Worm (Caenorhabditis elegans) whole organism, L1 larva: ENCODE measurements around the gene pes-4.

Experiments
- C04F5.9 ChIP-seq: sonication (generic microtip); optimal IDR thresholded peaks from 2 replicates; lab custom pipeline; 2016; ENCODE audit warnings: missing genetic modification characterization, missing compliant biosample characterization
- C16A3.4 ChIP-seq: fragments of 150-350 bp; optimal IDR thresholded peaks from 2 replicates; lab custom pipeline; 2014; ENCODE audit warnings: missing biosample characterization, missing genetic modification characterization
- F16B12.6 ChIP-seq: fragments of 150-350 bp; optimal IDR thresholded peaks from 2 replicates; lab custom pipeline; 2014; ENCODE audit warnings: missing biosample characterization, missing genetic modification characterization
- ama-1 ChIP-seq: fragments of 150-350 bp; optimal IDR thresholded peaks from 2 replicates; lab custom pipeline; 2014
- blmp-1 ChIP-seq: fragments of 150-350 bp; optimal IDR thresholded peaks from 2 replicates; lab custom pipeline; 2014; ENCODE audit warnings: missing biosample characterization, missing genetic modification characterization
- ceh-8 ChIP-seq: fragments of 200-800 bp; sonication (Bioruptor generic); optimal IDR thresholded peaks from 2 replicates; lab custom pipeline; 2018; ENCODE audit warnings: mild to moderate bottlenecking, missing genetic modification characterization, moderate library complexity, missing compliant biosample characterization
- ceh-82 ChIP-seq, 3 experiments: fragments of 150-350 bp in 1 of 3; sonication (generic microtip) in 2 of 3; optimal IDR thresholded peaks; 2 replicates each; lab custom pipeline; 2014 to 2017; ENCODE audit warnings: missing biosample characterization in 3 of 3, missing genetic modification characterization in 3 of 3
- ceh-90 ChIP-seq: sonication (generic microtip); optimal IDR thresholded peaks from 2 replicates; lab custom pipeline; 2016; ENCODE audit warnings: missing genetic modification characterization, missing compliant biosample characterization
- ces-1 ChIP-seq: fragments of 150-350 bp; optimal IDR thresholded peaks from 2 replicates; lab custom pipeline; 2014; ENCODE audit warnings: missing biosample characterization, missing genetic modification reagents, missing genetic modification characterization
- dpl-1 ChIP-seq, 3 experiments: fragments of 150-350 bp in 2 of 3; sonication (generic microtip) in 1 of 3; optimal IDR thresholded peaks; 2 replicates each; lab custom pipeline; 2014 to 2017; ENCODE audit warnings: missing biosample characterization in 3 of 3, missing genetic modification characterization in 3 of 3, missing genetic modification reagents in 3 of 3
- efl-1 ChIP-seq, 4 experiments: fragments of 150-350 bp; optimal IDR thresholded peaks in 3 of 4; peaks in 1 of 4; 1 replicate in 1 of 4; 2 replicates in 3 of 4; lab custom pipeline; 2014; ENCODE audit warnings: missing biosample characterization in 2 of 4, missing genetic modification characterization in 2 of 4, missing genetic modification reagents in 2 of 4
- efl-3 ChIP-seq: fragments of 200-800 bp; sonication (Bioruptor generic); optimal IDR thresholded peaks from 2 replicates; lab custom pipeline; 2018; ENCODE audit warnings: mild to moderate bottlenecking, missing genetic modification characterization, missing compliant biosample characterization
- elt-2 ChIP-seq: sonication (generic microtip); optimal IDR thresholded peaks from 2 replicates; lab custom pipeline; 2016; ENCODE audit warnings: missing genetic modification characterization, mild to moderate bottlenecking, inconsistent platforms, missing compliant biosample characterization, missing genetic modification reagents
- fkh-4 ChIP-seq: sonication (generic microtip); optimal IDR thresholded peaks from 2 replicates; lab custom pipeline; 2016; ENCODE audit warnings: missing compliant biosample characterization, missing genetic modification characterization, borderline replicate concordance
- grh-1 ChIP-seq: fragments of 200-800 bp; sonication (Bioruptor generic); IDR thresholded peaks from 2 replicates; pipeline ENCODE4 v1.3.6; 2022; ENCODE audit warnings: missing genetic modification reagents, missing genetic modification characterization, missing compliant biosample characterization
- hlh-17 ChIP-seq: fragments of 200-800 bp; sonication (Bioruptor generic); optimal IDR thresholded peaks from 2 replicates; lab custom pipeline; 2018; ENCODE audit warnings: missing genetic modification characterization, mild to moderate bottlenecking, missing compliant biosample characterization, moderate library complexity, borderline replicate concordance
- hpl-2 ChIP-seq: fragments of 150-350 bp; optimal IDR thresholded peaks from 2 replicates; lab custom pipeline; 2014; ENCODE audit warnings: missing biosample characterization, missing genetic modification reagents, missing genetic modification characterization
- jun-1 ChIP-seq: fragments of 150-350 bp; optimal IDR thresholded peaks from 2 replicates; lab custom pipeline; 2014; ENCODE audit warnings: missing biosample characterization, missing genetic modification reagents, missing genetic modification characterization
- lin-13 ChIP-seq: fragments of 150-350 bp; optimal IDR thresholded peaks from 2 replicates; lab custom pipeline; 2014; ENCODE audit warnings: missing biosample characterization, missing genetic modification reagents, missing genetic modification characterization
- lin-14 ChIP-seq: fragments of 200-800 bp; sonication (Bioruptor generic); optimal IDR thresholded peaks from 2 replicates; lab custom pipeline; 2018; ENCODE audit warnings: mild to moderate bottlenecking, missing genetic modification characterization, moderate library complexity, missing compliant biosample characterization
- lin-15B ChIP-seq: fragments of 150-350 bp; sonication (generic microtip); optimal IDR thresholded peaks from 3 replicates; lab custom pipeline; 2014; ENCODE audit warnings: missing biosample characterization, missing genetic modification characterization
- lin-35 ChIP-seq, 2 experiments: fragments of 150-350 bp; optimal IDR thresholded peaks; 2 replicates each; lab custom pipeline; 2014; ENCODE audit warnings: missing biosample characterization in 2 of 2, missing genetic modification characterization in 2 of 2, missing genetic modification reagents in 2 of 2
- lsy-2 ChIP-seq, 2 experiments: fragments of 150-350 bp; optimal IDR thresholded peaks; 2 replicates each; lab custom pipeline; 2014; ENCODE audit warnings: missing biosample characterization in 2 of 2, missing genetic modification characterization in 2 of 2
- mab-9 ChIP-seq: fragments of 200-800 bp; sonication (Bioruptor generic); IDR thresholded peaks from 2 replicates; pipeline ENCODE4 v1.3.6; 2022; ENCODE audit warnings: missing genetic modification reagents, missing genetic modification characterization, missing compliant biosample characterization
- mdl-1 ChIP-seq, 2 experiments: fragments of 150-350 bp; optimal IDR thresholded peaks; 2 replicates each; lab custom pipeline; 2014 to 2017; ENCODE audit warnings: missing biosample characterization in 2 of 2, missing genetic modification characterization in 2 of 2, inconsistent platforms in 1 of 2
- mef-2 ChIP-seq: fragments of 150-350 bp; optimal IDR thresholded peaks from 2 replicates; lab custom pipeline; 2014; ENCODE audit warnings: missing biosample characterization, missing genetic modification characterization
- mep-1 ChIP-seq: fragments of 150-350 bp; optimal IDR thresholded peaks from 2 replicates; lab custom pipeline; 2014; ENCODE audit warnings: missing biosample characterization, missing genetic modification characterization
- nhr-47 ChIP-seq: sonication (generic microtip); optimal IDR thresholded peaks from 2 replicates; lab custom pipeline; 2016; ENCODE audit warnings: mild to moderate bottlenecking, missing genetic modification characterization, moderate library complexity, missing compliant biosample characterization
- nhr-76 ChIP-seq: sonication (generic microtip); optimal IDR thresholded peaks from 2 replicates; lab custom pipeline; 2017; ENCODE audit warnings: missing biosample characterization, missing genetic modification characterization
- nhr-77 ChIP-seq: fragments of 150-350 bp; optimal IDR thresholded peaks from 2 replicates; lab custom pipeline; 2014; ENCODE audit warnings: missing biosample characterization, missing genetic modification characterization
- nhr-85 ChIP-seq: sonication (generic microtip); peaks from one replicate; lab custom pipeline; 2016; ENCODE audit warnings: missing genetic modification characterization, inconsistent platforms, missing compliant biosample characterization
- pag-3 ChIP-seq: sonication (generic microtip); optimal IDR thresholded peaks from 2 replicates; lab custom pipeline; 2017; ENCODE audit warnings: missing genetic modification characterization, mild to moderate bottlenecking, missing compliant biosample characterization, antibody characterized with exemption, borderline replicate concordance; ENCODE audit not compliant: insufficient read depth
- rnt-1 ChIP-seq: sonication (generic microtip); optimal IDR thresholded peaks from 2 replicates; lab custom pipeline; 2016; ENCODE audit warnings: mild to moderate bottlenecking, missing genetic modification characterization, moderate library complexity, missing compliant biosample characterization
- skn-1 ChIP-seq: fragments of 150-350 bp; optimal IDR thresholded peaks from 2 replicates; lab custom pipeline; 2014; ENCODE audit warnings: missing biosample characterization, missing genetic modification characterization
- snpc-4 ChIP-seq: fragments of 150-350 bp; optimal IDR thresholded peaks from 2 replicates; lab custom pipeline; 2014; ENCODE audit warnings: missing biosample characterization, missing genetic modification characterization
- snu-23 ChIP-seq: sonication (generic microtip); optimal IDR thresholded peaks from 2 replicates; lab custom pipeline; 2016; ENCODE audit warnings: missing genetic modification characterization, missing compliant biosample characterization
- tbx-2 ChIP-seq: sonication (generic microtip); optimal IDR thresholded peaks from 2 replicates; lab custom pipeline; 2016; ENCODE audit warnings: missing genetic modification characterization, missing compliant biosample characterization
- unc-130 ChIP-seq: fragments of 150-350 bp; optimal IDR thresholded peaks from 2 replicates; lab custom pipeline; 2017; ENCODE audit warnings: missing biosample characterization, missing genetic modification characterization, inconsistent platforms
- unc-62 ChIP-seq: fragments of 150-350 bp; optimal IDR thresholded peaks from 2 replicates; lab custom pipeline; 2014; ENCODE audit warnings: missing biosample characterization, missing genetic modification reagents, missing genetic modification characterization
- unc-86 ChIP-seq: sonication (generic microtip); optimal IDR thresholded peaks from 2 replicates; lab custom pipeline; 2016; ENCODE audit warnings: missing genetic modification characterization, missing compliant biosample characterization
- xbp-1 ChIP-seq: sonication (generic microtip); optimal IDR thresholded peaks from 2 replicates; lab custom pipeline; 2016; ENCODE audit warnings: missing genetic modification characterization, missing compliant biosample characterization
- zag-1 ChIP-seq: fragments of 150-350 bp; optimal IDR thresholded peaks from 2 replicates; lab custom pipeline; 2014; ENCODE audit warnings: missing biosample characterization, missing genetic modification characterization

pes-4 gene

ce11 chrIII:1214680-1215079, 15.4 kb downstream of the pes-4 start, which contains the start of gene Y119D3B.21:
Y119D3B.21 (plus strand) TSS chrIII:1215000.
- TF ChIP-seq unc-130 (tag; lab: Kevin White, UChicago): no peak
- TF ChIP-seq nhr-77 (tag; lab: Kevin White, UChicago): no peak
- TF ChIP-seq grh-1 (GFP tag; lab: Robert Waterston, UW): no peak
- no peak for TF ChIP-seq lin-13 (GFP tag; lab: Kevin White, UChicago)
- no peak for TF ChIP-seq C16A3.4 (tag; lab: Kevin White, UChicago)
- no peak for TF ChIP-seq efl-1 (optimal IDR thresholded peaks at IDR 0.05; lab: Kevin White, UChicago)
- TF ChIP-seq efl-1 (GFP tag; optimal IDR thresholded peaks at IDR 0.05 in 1 of 2; lab: Kevin White, UChicago): peak in 1 of 2 experiments; percentile 74
- no peak for TF ChIP-seq ceh-82 (tag; optimal IDR thresholded peaks at IDR 0.05; lab: Kevin White, UChicago)
- TF ChIP-seq lsy-2 (tag; optimal IDR thresholded peaks at IDR 0.05; lab: Kevin White, UChicago): no peak
- TF ChIP-seq lin-35 (GFP tag; optimal IDR thresholded peaks at IDR 0.05; lab: Kevin White, UChicago): peak in 1 of 2 experiments; percentile 31
- peak; percentile 87 for TF ChIP-seq elt-2 (tag; lab: Kevin White, UChicago)
- peak; percentile 31 for TF ChIP-seq ama-1 (lab: Kevin White, UChicago)
- TF ChIP-seq, all 84 proteins: peak for 4

ce11 chrIII:1214121-1214673, 15.9 kb downstream of the pes-4 start:
- no peak for TF ChIP-seq ces-1 (GFP tag; lab: Kevin White, UChicago)

ce11 chrIII:1210638-1211037, 19.4 kb downstream of the pes-4 start:
- TF ChIP-seq nhr-47 (tag; lab: Kevin White, UChicago): no peak
- TF ChIP-seq, all 84 proteins: peak for 0

- TF ChIP-seq zag-1 (tag; lab: Kevin White, UChicago): no peak
- TF ChIP-seq tbx-2 (tag; lab: Kevin White, UChicago): no peak
- TF ChIP-seq mef-2 (tag; lab: Kevin White, UChicago): no peak
- no peak for TF ChIP-seq mdl-1 (tag; optimal IDR thresholded peaks at IDR 0.05; lab: Kevin White, UChicago)
- peak; percentile 38 for TF ChIP-seq snu-23
- no peak for TF ChIP-seq C04F5.9 (tag; lab: Kevin White, UChicago)
- TF ChIP-seq lin-13 (GFP tag; lab: Kevin White, UChicago): peak; percentile 8
- TF ChIP-seq ces-1 (GFP tag; lab: Kevin White, UChicago): no peak
- peak; percentile 30 for TF ChIP-seq lin-15B (tag; lab: Kevin White, UChicago)
- peak; percentile 30 for TF ChIP-seq blmp-1 (tag; lab: Kevin White, UChicago)
- TF ChIP-seq unc-86 (tag; lab: Kevin White, UChicago): no peak
- TF ChIP-seq pag-3 (tag; lab: Kevin White, UChicago): no peak
- TF ChIP-seq F16B12.6: peak; percentile 62
- TF ChIP-seq unc-62 (GFP tag; lab: Kevin White, UChicago): no peak
- TF ChIP-seq jun-1 (tag; lab: Kevin White, UChicago): no peak
- TF ChIP-seq lin-14 (GFP tag; lab: Kevin White, UChicago): no peak
- no peak for TF ChIP-seq efl-3
- TF ChIP-seq efl-1 (optimal IDR thresholded peaks at IDR 0.05; lab: Kevin White, UChicago): peak; percentile 69 to 92
- TF ChIP-seq efl-1 (GFP tag; optimal IDR thresholded peaks at IDR 0.05 in 1 of 2; lab: Kevin White, UChicago): peak; percentile 93 to 99
- TF ChIP-seq fkh-4 (tag; lab: Kevin White, UChicago): no peak
- TF ChIP-seq snpc-4 (tag; lab: Kevin White, UChicago): no peak
- peak; percentile 88 to 95 for TF ChIP-seq lin-35 (GFP tag; optimal IDR thresholded peaks at IDR 0.05; lab: Kevin White, UChicago)
- no peak for TF ChIP-seq elt-2 (tag; lab: Kevin White, UChicago)
- TF ChIP-seq nhr-85 (tag; lab: Kevin White, UChicago): peak; percentile 78
- no peak for TF ChIP-seq ceh-8 (GFP tag; lab: Kevin White, UChicago)
- peak in 2 of 3 experiments; percentile 8 to 36 for TF ChIP-seq ceh-82 (tag; optimal IDR thresholded peaks at IDR 0.05; lab: Kevin White, UChicago)
- peak; percentile 64 for TF ChIP-seq rnt-1 (tag; lab: Kevin White, UChicago)
- peak; percentile 86 to 92 (median 90) for TF ChIP-seq dpl-1 (GFP tag; optimal IDR thresholded peaks at IDR 0.05; lab: Kevin White, UChicago)
- TF ChIP-seq xbp-1: peak; percentile 9
- no peak for TF ChIP-seq ceh-90
- peak; percentile 20 to 68 for TF ChIP-seq lsy-2 (tag; optimal IDR thresholded peaks at IDR 0.05; lab: Kevin White, UChicago)
- TF ChIP-seq nhr-76 (tag; lab: Kevin White, UChicago): no peak
- TF ChIP-seq C16A3.4 (tag; lab: Kevin White, UChicago): peak; percentile 47
- no peak for TF ChIP-seq mab-9 (GFP tag; lab: Robert Waterston, UW)
- peak; percentile 64 for TF ChIP-seq skn-1
- peak; percentile 55 for TF ChIP-seq mep-1 (tag; lab: Kevin White, UChicago)
- no peak for TF ChIP-seq hpl-2
- TF ChIP-seq hlh-17 (GFP tag; lab: Kevin White, UChicago): no peak
- TF ChIP-seq unc-130 (tag; lab: Kevin White, UChicago): peak; percentile 1
These were observed 22.2 kb downstream of the pes-4 start, which contains the start of gene orc-3 for ce11 chrIII:1207852-1208251. orc-3 (plus strand) TSS chrIII:1208133.
